Fruit fly (Drosophila melanogaster) whole organism, wandering third instar larva: Measurements from ENCODE around the gene Fim.

Experiments used
- CG32264 ChIP-seq: fragments of 200-800 bp; sonication (Bioruptor generic); optimal IDR thresholded peaks from 2 replicates; lab custom pipeline; 2016; ENCODE audit warnings: missing biosample characterization, missing genetic modification characterization
- CG9705 ChIP-seq: fragments of 200-800 bp; sonication (Bioruptor generic); optimal IDR thresholded peaks from 2 replicates; lab custom pipeline; 2018; ENCODE audit warnings: missing biosample characterization, mild to moderate bottlenecking, missing genetic modification characterization
- Dif ChIP-seq: fragments of 200-275, 200-300 bp; sonication (Bioruptor generic); optimal IDR thresholded peaks from 2 replicates; lab custom pipeline; 2018; ENCODE audit warnings: missing biosample characterization, missing genetic modification characterization; ENCODE audit not compliant: partially characterized antibody
- GATAd ChIP-seq: sonication (Bioruptor generic); optimal IDR thresholded peaks from 2 replicates; lab custom pipeline; 2016; ENCODE audit warnings: missing biosample characterization, missing genetic modification characterization
- HLH106 ChIP-seq: fragments of 200-800 bp; optimal IDR thresholded peaks from 3 replicates; lab custom pipeline; 2019; ENCODE audit warnings: missing biosample characterization, mild to moderate bottlenecking, missing genetic modification characterization, moderate library complexity
- Hnf4 ChIP-seq: fragments of 200-800 bp; sonication (Bioruptor generic); optimal IDR thresholded peaks from 2 replicates; lab custom pipeline; 2016; ENCODE audit warnings: missing biosample characterization, mild to moderate bottlenecking, missing genetic modification characterization
- Hr83 ChIP-seq: fragments of 200-300 bp; sonication (Bioruptor generic); optimal IDR thresholded peaks from 2 replicates; lab custom pipeline; 2016; ENCODE audit warnings: missing biosample characterization, mild to moderate bottlenecking, missing genetic modification characterization, moderate library complexity; ENCODE audit not compliant: poor library complexity, severe bottlenecking
- Jra ChIP-seq: sonication (Bioruptor generic); optimal IDR thresholded peaks from 2 replicates; lab custom pipeline; 2016; ENCODE audit warnings: missing biosample characterization, missing genetic modification characterization
- Mio ChIP-seq: sonication (Bioruptor generic); optimal IDR thresholded peaks from 2 replicates; lab custom pipeline; 2016; ENCODE audit warnings: missing biosample characterization, missing genetic modification characterization
- Myc ChIP-seq: fragments of >200 bp; optimal IDR thresholded peaks from 2 replicates; lab custom pipeline; 2017
- N ChIP-seq: fragments of >200 bp; optimal IDR thresholded peaks from 2 replicates; lab custom pipeline; 2018; ENCODE audit warnings: missing biosample characterization, missing external identifiers, missing genetic modification characterization
- OdsH ChIP-seq: fragments of 200-800 bp; sonication (Bioruptor generic); optimal IDR thresholded peaks from 2 replicates; lab custom pipeline; 2016; ENCODE audit warnings: missing biosample characterization, mild to moderate bottlenecking, missing genetic modification characterization
- Rel ChIP-seq, 2 experiments: fragments of 200-800 bp; sonication (Bioruptor generic) in 1 of 2; optimal IDR thresholded peaks; 2 replicates in 1 of 2; 3 replicates in 1 of 2; lab custom pipeline; 2016 to 2019; ENCODE audit warnings: mild to moderate bottlenecking in 2 of 2, missing biosample characterization in 2 of 2, missing genetic modification characterization in 2 of 2, moderate library complexity in 1 of 2
- Sp1 ChIP-seq: fragments of 200-800 bp; sonication (Bioruptor generic); optimal IDR thresholded peaks from 3 replicates; lab custom pipeline; 2019; ENCODE audit warnings: missing biosample characterization, mild to moderate bottlenecking, missing genetic modification characterization, moderate library complexity
- Vsx2 ChIP-seq: fragments of 200-300, 225-300 bp; sonication (Bioruptor generic); optimal IDR thresholded peaks from 2 replicates; lab custom pipeline; 2018; ENCODE audit warnings: missing biosample characterization, missing genetic modification characterization; ENCODE audit not compliant: partially characterized antibody
- br ChIP-seq: fragments of 200-800 bp; sonication (Bioruptor generic); optimal IDR thresholded peaks from 2 replicates; lab custom pipeline; 2016; ENCODE audit warnings: missing biosample characterization, missing genetic modification characterization
- dl ChIP-seq, 2 experiments: fragments of 175-275, 200-275 bp in 1 of 2; fragments of 200-275 bp in 1 of 2; sonication (Bioruptor generic); optimal IDR thresholded peaks; lab custom pipeline; 2018; ENCODE audit warnings: mild to moderate bottlenecking in 2 of 2, missing biosample characterization in 2 of 2, missing genetic modification characterization in 2 of 2, moderate library complexity in 2 of 2; ENCODE audit not compliant: partially characterized antibody in 2 of 2, insufficient read depth in 1 of 2
- dmrt93B ChIP-seq: fragments of 200-800 bp; sonication (Bioruptor generic); optimal IDR thresholded peaks from 2 replicates; lab custom pipeline; 2018; ENCODE audit warnings: missing biosample characterization, mild to moderate bottlenecking, missing genetic modification characterization
- dsf ChIP-seq: sonication (Bioruptor generic); optimal IDR thresholded peaks from 2 replicates; lab custom pipeline; 2016; ENCODE audit warnings: missing biosample characterization, missing genetic modification characterization, borderline replicate concordance
- ey ChIP-seq: fragments of 200-800 bp; sonication (Bioruptor generic); optimal IDR thresholded peaks from 2 replicates; lab custom pipeline; 2016; ENCODE audit warnings: missing biosample characterization, missing genetic modification characterization
- fru ChIP-seq: fragments of 200-800 bp; sonication (Bioruptor generic); optimal IDR thresholded peaks from 3 replicates; lab custom pipeline; 2016; ENCODE audit warnings: missing biosample characterization, mild to moderate bottlenecking, missing genetic modification characterization
- h ChIP-seq: fragments of 200-800 bp; sonication (Bioruptor generic); optimal IDR thresholded peaks from 3 replicates; lab custom pipeline; 2016; ENCODE audit warnings: missing biosample characterization, mild to moderate bottlenecking, missing genetic modification characterization
- jim ChIP-seq: fragments of 175-275, 200-325 bp; sonication (Bioruptor generic); optimal IDR thresholded peaks from 2 replicates; lab custom pipeline; 2016; ENCODE audit warnings: missing biosample characterization, mild to moderate bottlenecking, missing genetic modification characterization
- lola ChIP-seq: fragments of >200 bp; optimal IDR thresholded peaks from 2 replicates; lab custom pipeline; 2017; ENCODE audit warnings: missing biosample characterization, missing genetic modification characterization
- pan ChIP-seq: fragments of >200 bp; optimal IDR thresholded peaks from 2 replicates; lab custom pipeline; 2017
- psq ChIP-seq: fragments of 200-800 bp; sonication (Bioruptor generic); optimal IDR thresholded peaks from 3 replicates; lab custom pipeline; 2017; ENCODE audit warnings: missing biosample characterization, mild to moderate bottlenecking, missing genetic modification characterization, moderate library complexity
- rgr ChIP-seq: fragments of 200-800 bp; sonication (Bioruptor generic); optimal IDR thresholded peaks from 3 replicates; lab custom pipeline; 2016; ENCODE audit warnings: missing biosample characterization, mild to moderate bottlenecking, missing genetic modification characterization
- sage ChIP-seq: fragments of 200-800 bp; sonication (Bioruptor generic); optimal IDR thresholded peaks from 2 replicates; lab custom pipeline; 2016; ENCODE audit warnings: missing biosample characterization, mild to moderate bottlenecking, missing genetic modification characterization
- sv ChIP-seq: fragments of 200-800 bp; sonication (Bioruptor generic); optimal IDR thresholded peaks from 3 replicates; lab custom pipeline; 2016; ENCODE audit warnings: missing biosample characterization, missing genetic modification characterization
- tai ChIP-seq: sonication (Bioruptor generic); optimal IDR thresholded peaks from 2 replicates; lab custom pipeline; 2016; ENCODE audit warnings: missing biosample characterization, missing genetic modification characterization
- usp ChIP-seq: fragments of >200 bp; optimal IDR thresholded peaks from 2 replicates; lab custom pipeline; 2017; ENCODE audit warnings: missing biosample characterization, missing genetic modification characterization
- woc ChIP-seq: sonication (Bioruptor generic); optimal IDR thresholded peaks from 2 replicates; lab custom pipeline; 2016; ENCODE audit warnings: missing biosample characterization, mild to moderate bottlenecking, missing genetic modification characterization

Fim gene

dm6 chrX:17301705-17302104 is at the start of gene Fim:
Gene Fim (minus strand): TSS chrX:17301929.
- TF ChIP-seq tai (no peak), sv (GFP tag; lab: Kevin White, UChicago) (no peak), Vsx2 (GFP tag; lab: Kevin White, UChicago) (no peak), Hnf4 (GFP tag; lab: Kevin White, UChicago) (no peak), psq (no peak), h (GFP tag; lab: Kevin White, UChicago) (peak; percentile 3), fru (GFP tag; lab: Kevin White, UChicago) (no peak), Sp1 (GFP tag; lab: Kevin White, UChicago) (peak; percentile 3), pan (lab: Kevin White, UChicago) (no peak), Rel (GFP tag; optimal IDR thresholded peaks at IDR 0.05; lab: Kevin White, UChicago) (no peak), Rel (tag; optimal IDR thresholded peaks at IDR 0.05; lab: Kevin White, UChicago) (no peak), HLH106 (tag; lab: Kevin White, UChicago) (no peak), dl (GFP tag; optimal IDR thresholded peaks at IDR 0.05; lab: Kevin White, UChicago; ENCODE audit: insufficient read depth in 1 of 2, partially characterized antibody in 2 of 2) (no peak), N (GFP tag; lab: Kevin White, UChicago) (no peak), GATAd (GFP tag; lab: Kevin White, UChicago) (no peak), dmrt93B (GFP tag; lab: Kevin White, UChicago) (no peak), Dif (GFP tag; lab: Kevin White, UChicago) (no peak), CG32264 (no peak), ey (GFP tag; lab: Kevin White, UChicago) (no peak), usp (GFP tag; lab: Kevin White, UChicago) (no peak), CG9705 (GFP tag; lab: Kevin White, UChicago) (no peak), sage (GFP tag; lab: Kevin White, UChicago) (no peak), Myc (lab: Kevin White, UChicago) (no peak), Hr83 (GFP tag; lab: Kevin White, UChicago) (peak; percentile 30)

- no peak for TF ChIP-seq HLH106 (tag; lab: Kevin White, UChicago)
- TF ChIP-seq Vsx2 (GFP tag; lab: Kevin White, UChicago): peak; percentile 36
Measured at dm6 chrX:17345806-17346424, 44.2 kb upstream of the Fim start.

dm6 chrX:17339693-17340092 is 38.0 kb upstream of the Fim start:
- TF ChIP-seq woc (GFP tag; lab: Kevin White, UChicago) (no peak), usp (GFP tag; lab: Kevin White, UChicago) (no peak), rgr (GFP tag; lab: Kevin White, UChicago) (no peak)

- TF ChIP-seq pan (lab: Kevin White, UChicago) (no peak), br (GFP tag; lab: Kevin White, UChicago) (no peak), Rel (GFP tag; optimal IDR thresholded peaks at IDR 0.05; lab: Kevin White, UChicago) (no peak), Rel (tag; optimal IDR thresholded peaks at IDR 0.05; lab: Kevin White, UChicago) (no peak), OdsH (no peak), jim (GFP tag; lab: Kevin White, UChicago) (no peak), dmrt93B (GFP tag; lab: Kevin White, UChicago) (no peak), dsf (GFP tag; lab: Kevin White, UChicago) (no peak), lola (no peak), CG32264 (no peak), h (GFP tag; lab: Kevin White, UChicago) (no peak), HLH106 (tag; lab: Kevin White, UChicago) (no peak), ey (GFP tag; lab: Kevin White, UChicago) (no peak), Jra (GFP tag; lab: Kevin White, UChicago) (no peak), fru (GFP tag; lab: Kevin White, UChicago) (no peak), Mio (no peak)
Measured at dm6 chrX:17336335-17336734, 34.6 kb upstream of the Fim start.
